Fruit fly (Drosophila melanogaster) whole organism, embryonic: Measurements from ENCODE around the gene sip3.

Source experiments
- ATbp ChIP-seq: fragments of 200-800 bp; sonication (Bioruptor generic); optimal IDR thresholded peaks from 2 replicates; lab custom pipeline; 2017; ENCODE audit warnings: missing biosample characterization, mild to moderate bottlenecking, missing genetic modification characterization, missing genetic modification reagents
- Asciz ChIP-seq: fragments of 200-800 bp; sonication (Bioruptor generic); optimal IDR thresholded peaks from 2 replicates; lab custom pipeline; 2017; ENCODE audit warnings: missing biosample characterization, mild to moderate bottlenecking, missing genetic modification characterization, missing genetic modification reagents
- Atf-2 ChIP-seq: fragments of 200-800 bp; sonication (Bioruptor generic); optimal IDR thresholded peaks from 2 replicates; lab custom pipeline; 2016; ENCODE audit warnings: missing biosample characterization, missing genetic modification characterization
- Bgb ChIP-seq: fragments of 200-800 bp; sonication (Bioruptor generic); IDR thresholded peaks from 2 replicates; pipeline ENCODE4 v1.3.6; 2022; ENCODE audit warnings: missing biosample characterization, missing genetic modification characterization; ENCODE audit not compliant: partially characterized antibody
- CG10431 ChIP-seq: fragments of 200-800 bp; sonication (Bioruptor generic); optimal IDR thresholded peaks from 3 replicates; lab custom pipeline; 2018; ENCODE audit warnings: missing biosample characterization, mild to moderate bottlenecking, missing genetic modification characterization
- CG10979 ChIP-seq: fragments of 200-800 bp; sonication (Bioruptor generic); optimal IDR thresholded peaks from 2 replicates; lab custom pipeline; 2018; ENCODE audit warnings: missing biosample characterization, mild to moderate bottlenecking, missing genetic modification characterization, moderate library complexity
- CG11456 ChIP-seq: fragments of 200-800 bp; sonication (Bioruptor generic); IDR thresholded peaks from 3 replicates; pipeline ENCODE4 v1.3.6; 2022; ENCODE audit warnings: missing biosample characterization, missing genetic modification characterization
- CG11504 ChIP-seq: fragments of 200-800 bp; sonication (Bioruptor generic); optimal IDR thresholded peaks from 3 replicates; lab custom pipeline; 2019; ENCODE audit warnings: missing biosample characterization, mild to moderate bottlenecking, missing genetic modification characterization, moderate library complexity
- CG12769 ChIP-seq: fragments of 200-800 bp; sonication (Bioruptor generic); optimal IDR thresholded peaks from 2 replicates; lab custom pipeline; 2019; ENCODE audit warnings: missing biosample characterization, mild to moderate bottlenecking, missing genetic modification characterization, moderate library complexity
- CG14710 ChIP-seq: fragments of 200-800 bp; sonication (Bioruptor generic); optimal IDR thresholded peaks from 3 replicates; lab custom pipeline; 2019; ENCODE audit warnings: missing biosample characterization, mild to moderate bottlenecking, missing genetic modification characterization, moderate library complexity
- CG16779 ChIP-seq: fragments of 200-800 bp; sonication (Bioruptor generic); IDR thresholded peaks from 2 replicates; pipeline ENCODE4 v1.3.6; 2022; ENCODE audit warnings: missing biosample characterization, missing genetic modification characterization
- CG1792 ChIP-seq: fragments of 200-800 bp; sonication (Bioruptor generic); optimal IDR thresholded peaks from 2 replicates; lab custom pipeline; 2016; ENCODE audit warnings: missing biosample characterization, missing genetic modification characterization
- CG1832 ChIP-seq: fragments of 200-800 bp; sonication (Bioruptor generic); optimal IDR thresholded peaks from 2 replicates; lab custom pipeline; 2017; ENCODE audit warnings: missing biosample characterization, mild to moderate bottlenecking, missing genetic modification characterization, inconsistent platforms
- CG2116 ChIP-seq: fragments of 200-800 bp; sonication (Bioruptor generic); optimal IDR thresholded peaks from 3 replicates; lab custom pipeline; 2018; ENCODE audit warnings: missing biosample characterization, mild to moderate bottlenecking, missing genetic modification characterization
- CG31441 ChIP-seq: fragments of 200-800 bp; sonication (Bioruptor generic); IDR thresholded peaks from 2 replicates; pipeline ENCODE4 v1.3.6; 2022; ENCODE audit warnings: missing biosample characterization, missing genetic modification characterization
- CG33213 ChIP-seq: fragments of 200-800 bp; sonication (Bioruptor generic); optimal IDR thresholded peaks from 3 replicates; lab custom pipeline; 2016; ENCODE audit warnings: missing biosample characterization, missing genetic modification characterization
- CG42726 ChIP-seq: fragments of 200-800 bp; sonication (Bioruptor generic); IDR thresholded peaks from 2 replicates; pipeline ENCODE4 v1.3.6; 2022; ENCODE audit warnings: missing biosample characterization, missing genetic modification characterization; ENCODE audit not compliant: partially characterized antibody
- CG4707 ChIP-seq: fragments of 200-800 bp; sonication (Bioruptor generic); optimal IDR thresholded peaks from 2 replicates; lab custom pipeline; 2018; ENCODE audit warnings: missing biosample characterization, mild to moderate bottlenecking, missing genetic modification characterization, moderate library complexity
- CG6175 ChIP-seq: fragments of 200-800 bp; sonication (Bioruptor generic); IDR thresholded peaks from 3 replicates; pipeline ENCODE4 v1.3.6; 2022; ENCODE audit warnings: missing biosample characterization, missing genetic modification characterization
- CG6272 ChIP-seq: fragments of 200-800 bp; sonication (Bioruptor generic); IDR thresholded peaks from 2 replicates; pipeline ENCODE4 v1.3.6; 2022; ENCODE audit warnings: missing biosample characterization, missing genetic modification characterization
- CG6689 ChIP-seq: fragments of 200-800 bp; sonication (Bioruptor generic); IDR thresholded peaks from 2 replicates; pipeline ENCODE4 v1.3.6; 2022; ENCODE audit warnings: missing biosample characterization, missing genetic modification characterization
- CG8388 ChIP-seq: fragments of 200-800 bp; sonication (Bioruptor generic); optimal IDR thresholded peaks from 2 replicates; lab custom pipeline; 2019; ENCODE audit warnings: missing biosample characterization, mild to moderate bottlenecking, missing genetic modification characterization, moderate library complexity
- CG8765 ChIP-seq: fragments of 200-800 bp; sonication (Bioruptor generic); IDR thresholded peaks from 2 replicates; pipeline ENCODE4 v1.3.6; 2022; ENCODE audit warnings: missing biosample characterization, missing genetic modification characterization
- CoRest ChIP-seq: fragments of 200-800 bp; sonication (Bioruptor generic); optimal IDR thresholded peaks from 3 replicates; lab custom pipeline; 2018; ENCODE audit warnings: missing biosample characterization, mild to moderate bottlenecking, missing genetic modification characterization, moderate library complexity
- HmgD ChIP-seq: fragments of 200-800 bp; sonication (Bioruptor generic); optimal IDR thresholded peaks from 3 replicates; lab custom pipeline; 2016; ENCODE audit warnings: missing biosample characterization, missing genetic modification characterization
- Hr78 ChIP-seq, 2 experiments: fragments of 200-800 bp in 1 of 2; fragments of >200 bp in 1 of 2; sonication (Bioruptor generic) in 1 of 2; optimal IDR thresholded peaks; 2 replicates each; lab custom pipeline; 2017 to 2019; ENCODE audit warnings: missing biosample characterization in 2 of 2, missing genetic modification characterization in 2 of 2, mild to moderate bottlenecking in 1 of 2, moderate library complexity in 1 of 2
- Kr ChIP-seq: fragments of 200-800 bp; sonication (Bioruptor generic); optimal IDR thresholded peaks from 2 replicates; lab custom pipeline; 2017; ENCODE audit warnings: missing biosample characterization, mild to moderate bottlenecking, missing genetic modification characterization
- Lim3 ChIP-seq: fragments of 200-800 bp; sonication (Bioruptor generic); IDR thresholded peaks from 2 replicates; pipeline ENCODE4 v1.3.6; 2022; ENCODE audit warnings: missing biosample characterization, missing genetic modification characterization
- Nf-YA ChIP-seq: fragments of 200-800 bp; sonication (Bioruptor generic); IDR thresholded peaks from 2 replicates; pipeline ENCODE4 v1.3.6; 2022; ENCODE audit warnings: missing biosample characterization, missing genetic modification characterization
- Rx ChIP-seq: fragments of 200-800 bp; sonication (Bioruptor generic); IDR thresholded peaks from 2 replicates; pipeline ENCODE4 v1.3.6; 2022; ENCODE audit warnings: missing biosample characterization, missing genetic modification characterization
- Sox102F ChIP-seq: fragments of 200-800 bp; sonication (Bioruptor generic); optimal IDR thresholded peaks from 2 replicates; lab custom pipeline; 2018; ENCODE audit warnings: missing biosample characterization, mild to moderate bottlenecking, missing genetic modification characterization, moderate library complexity
- YL-1 ChIP-seq: fragments of 200-800 bp; sonication (Bioruptor generic); optimal IDR thresholded peaks from 3 replicates; lab custom pipeline; 2017; ENCODE audit warnings: missing biosample characterization, mild to moderate bottlenecking, missing genetic modification characterization
- amos ChIP-seq: fragments of 200-800 bp; sonication (Bioruptor generic); IDR thresholded peaks from 2 replicates; pipeline ENCODE4 v1.3.6; 2022; ENCODE audit warnings: missing biosample characterization, missing genetic modification characterization; ENCODE audit not compliant: partially characterized antibody
- az2 ChIP-seq: fragments of 200-800 bp; sonication (Bioruptor generic); optimal IDR thresholded peaks from 3 replicates; lab custom pipeline; 2016; ENCODE audit warnings: missing biosample characterization, missing genetic modification characterization
- ems ChIP-seq: fragments of 200-800 bp; sonication (Bioruptor generic); optimal IDR thresholded peaks from 3 replicates; lab custom pipeline; 2016; ENCODE audit warnings: missing biosample characterization, missing genetic modification characterization
- ewg ChIP-seq: fragments of 200-800 bp; sonication (Bioruptor generic); optimal IDR thresholded peaks from 3 replicates; lab custom pipeline; 2017; ENCODE audit warnings: mild to moderate bottlenecking, missing biosample characterization, missing genetic modification reagents, missing genetic modification characterization
- gt ChIP-seq: fragments of 200-800 bp; sonication (Bioruptor generic); IDR thresholded peaks from 2 replicates; pipeline ENCODE4 v1.3.6; 2022; ENCODE audit warnings: missing biosample characterization, missing genetic modification characterization
- insv ChIP-seq, 2 experiments: fragments of 200-800 bp; sonication (Bioruptor generic); optimal IDR thresholded peaks; 3 replicates each; lab custom pipeline; 2016 to 2018; ENCODE audit warnings: missing biosample characterization in 2 of 2, missing genetic modification characterization in 2 of 2
- klu ChIP-seq: fragments of 200-800 bp; sonication (Bioruptor generic); IDR thresholded peaks from 2 replicates; pipeline ENCODE4 v1.3.6; 2022; ENCODE audit warnings: missing biosample characterization, missing genetic modification characterization
- nau ChIP-seq: fragments of 200-800 bp; sonication (Bioruptor generic); optimal IDR thresholded peaks from 3 replicates; lab custom pipeline; 2017; ENCODE audit warnings: missing biosample characterization, mild to moderate bottlenecking, missing genetic modification characterization, missing genetic modification reagents
- pb ChIP-seq: fragments of 200-800 bp; sonication (Bioruptor generic); optimal IDR thresholded peaks from 3 replicates; lab custom pipeline; 2016; ENCODE audit warnings: missing biosample characterization, missing genetic modification characterization
- phol ChIP-seq: fragments of 200-800 bp; sonication (Bioruptor generic); optimal IDR thresholded peaks from 3 replicates; lab custom pipeline; 2018; ENCODE audit warnings: missing biosample characterization, mild to moderate bottlenecking, missing genetic modification characterization, moderate library complexity
- pum ChIP-seq: fragments of 200-800 bp; sonication (Bioruptor generic); optimal IDR thresholded peaks from 2 replicates; lab custom pipeline; 2016; ENCODE audit warnings: missing biosample characterization, missing genetic modification characterization
- sim ChIP-seq: fragments of 200-800 bp; sonication (Bioruptor generic); IDR thresholded peaks from 2 replicates; pipeline ENCODE4 v1.3.6; 2022; ENCODE audit warnings: missing biosample characterization, missing genetic modification characterization
- unpg ChIP-seq: fragments of 200-800 bp; sonication (Bioruptor generic); optimal IDR thresholded peaks from 3 replicates; lab custom pipeline; 2018; ENCODE audit warnings: missing biosample characterization, mild to moderate bottlenecking, missing genetic modification characterization, moderate library complexity
- wek ChIP-seq: fragments of 200-800 bp; sonication (Bioruptor generic); optimal IDR thresholded peaks from 3 replicates; lab custom pipeline; 2018; ENCODE audit warnings: missing biosample characterization, mild to moderate bottlenecking, missing genetic modification characterization, moderate library complexity
- wor ChIP-seq: fragments of 200-800 bp; sonication (Bioruptor generic); IDR thresholded peaks from 2 replicates; pipeline ENCODE4 v1.3.6; 2022; ENCODE audit warnings: missing biosample characterization, missing genetic modification characterization
- zen2 ChIP-seq: fragments of 200-800 bp; sonication (Bioruptor generic); IDR thresholded peaks from 3 replicates; pipeline ENCODE4 v1.3.6; 2022; ENCODE audit warnings: missing biosample characterization, missing genetic modification characterization; ENCODE audit not compliant: partially characterized antibody

sip3 gene

DNA sequence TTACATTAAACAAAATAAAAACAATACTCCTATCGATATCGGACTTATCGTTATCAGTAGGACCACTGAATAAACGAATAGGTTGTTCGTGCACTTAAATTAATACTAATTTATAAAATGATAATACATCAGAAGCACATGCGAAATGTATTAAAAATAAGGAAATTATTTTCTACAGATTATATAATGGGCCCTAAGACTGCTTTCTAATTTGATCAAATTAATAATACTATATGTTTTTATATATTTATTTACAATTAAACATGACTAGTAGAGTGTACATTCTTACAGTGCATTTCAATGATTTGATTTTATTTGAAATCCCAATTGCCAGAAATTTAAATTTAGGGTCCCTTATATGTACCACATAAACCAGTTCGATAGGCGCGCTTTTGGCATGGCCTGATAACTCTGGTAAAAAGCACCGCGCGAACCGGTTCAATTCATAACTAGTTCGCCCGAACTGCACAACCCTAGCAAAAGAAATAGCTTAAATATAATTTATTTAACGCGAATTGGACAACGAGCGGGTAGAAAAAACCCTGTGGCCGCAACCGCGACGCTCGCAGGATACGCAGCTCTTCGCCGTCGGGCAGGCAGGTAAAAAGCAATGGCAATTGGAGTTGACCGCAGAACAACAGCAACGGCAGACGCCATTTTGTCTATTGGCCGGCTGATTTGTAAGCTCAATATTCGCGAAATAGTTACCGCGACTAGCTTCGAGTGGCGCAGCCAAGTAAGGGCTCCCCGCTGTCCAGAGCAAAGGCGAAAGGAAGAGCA is 4.8 kb downstream of the sip3 start, which contains the start of the genes CG2126 and faf (continued):
- TF ChIP-seq phol (tag; lab: Kevin White, UChicago) = peak; percentile 90
- 0 out of 2 replicates have a peak, but pooled peaks have one; percentile 7 for TF ChIP-seq CG42726 (GFP tag; lab: Robert Waterston, UW)
- TF ChIP-seq Sox102F (GFP tag; lab: Kevin White, UChicago) = peak; percentile 82
- no peak for TF ChIP-seq Asciz (GFP tag; lab: Kevin White, UChicago)
- TF ChIP-seq CG11504 (tag; lab: Kevin White, UChicago) = no peak
- TF ChIP-seq Kr (GFP tag; lab: Kevin White, UChicago) = no peak
- TF ChIP-seq ATbp (GFP tag; lab: Kevin White, UChicago) = no peak
- TF ChIP-seq Nf-YA (GFP tag; lab: Robert Waterston, UW) = peak; percentile 46; the same call in 1 of the 2 replicates
- peak; percentile 86 for TF ChIP-seq CG14710 (tag; lab: Kevin White, UChicago)
- TF ChIP-seq CG6272 = peak; percentile 66; the same call in 1 of the 2 replicates
- TF ChIP-seq CG2116 (GFP tag; lab: Kevin White, UChicago) = peak; percentile 75
- TF ChIP-seq Bgb (GFP tag; lab: Robert Waterston, UW) = peak; percentile 53
- TF ChIP-seq klu (GFP tag; lab: Robert Waterston, UW) = peak; percentile 63; the same call in 1 of the 2 replicates
- peak; percentile 41 for TF ChIP-seq pum (GFP tag; lab: Kevin White, UChicago)
- peak; percentile 59 for TF ChIP-seq Rx (GFP tag; lab: Robert Waterston, UW)
- peak; percentile 56 for TF ChIP-seq ewg
- peak; percentile 84 for TF ChIP-seq CG11456 (GFP tag; lab: Robert Waterston, UW)
- no peak for TF ChIP-seq Hr78 (GFP tag; optimal IDR thresholded peaks at IDR 0.05; lab: Kevin White, UChicago)
- no peak for TF ChIP-seq CG4707 (GFP tag; lab: Kevin White, UChicago)
- TF ChIP-seq CG33213 (GFP tag; lab: Kevin White, UChicago) = peak; percentile 24
- peak; percentile 34 for TF ChIP-seq Atf-2 (GFP tag; lab: Kevin White, UChicago)
- TF ChIP-seq ems (GFP tag; lab: Kevin White, UChicago) = peak; percentile 47
- TF ChIP-seq Lim3 (GFP tag; lab: Robert Waterston, UW) = no peak
- TF ChIP-seq YL-1 = peak; percentile 12
- no peak for TF ChIP-seq CG12769 (tag; lab: Kevin White, UChicago)
- peak; percentile 72 for TF ChIP-seq CG10979 (tag; lab: Kevin White, UChicago)
- TF ChIP-seq unpg (GFP tag; lab: Kevin White, UChicago) = peak; percentile 82
- peak in 1 of 2 experiments; percentile 42 for TF ChIP-seq insv (GFP tag; optimal IDR thresholded peaks at IDR 0.05; lab: Kevin White, UChicago)
- peak; percentile 46; the same call in 1 of the 2 replicates for TF ChIP-seq CG8765 (GFP tag; lab: Robert Waterston, UW)
- TF ChIP-seq wek (GFP tag; lab: Kevin White, UChicago) = no peak
- no peak for TF ChIP-seq nau (GFP tag; lab: Kevin White, UChicago)
- TF ChIP-seq CG8388 (GFP tag; lab: Kevin White, UChicago) = peak; percentile 77
- peak; percentile 86 for TF ChIP-seq CG31441 (GFP tag; lab: Robert Waterston, UW)
- no peak for TF ChIP-seq CG1792
- 0 out of 2 replicates have a peak, but pooled peaks have one; percentile 7 for TF ChIP-seq sim (GFP tag; lab: Robert Waterston, UW)
- TF ChIP-seq CG6689 (GFP tag; lab: Robert Waterston, UW) = peak; percentile 82
- TF ChIP-seq CG16779 (GFP tag; lab: Robert Waterston, UW) = no peak
- peak; percentile 44; the same call in 1 of the 2 replicates for TF ChIP-seq amos (GFP tag; lab: Robert Waterston, UW)
- TF ChIP-seq CG1832 (GFP tag; lab: Kevin White, UChicago) = no peak
- TF ChIP-seq HmgD (GFP tag; lab: Kevin White, UChicago) = no peak
- TF ChIP-seq pb = no peak
- TF ChIP-seq az2 (GFP tag; lab: Kevin White, UChicago) = peak; percentile 75
- TF ChIP-seq zen2 (GFP tag; lab: Robert Waterston, UW) = no peak
- peak; percentile 41; the same call in 1 of the 2 replicates for TF ChIP-seq wor (GFP tag; lab: Robert Waterston, UW)
- peak; percentile 86 for TF ChIP-seq CoRest
- TF ChIP-seq CG6175 (GFP tag; lab: Robert Waterston, UW) = 0 out of 3 replicates have a peak, but pooled peaks have one; percentile 50
- peak; percentile 44 for TF ChIP-seq CG10431
- TF ChIP-seq gt = peak; percentile 31; the same call in 1 of the 2 replicates
